Worm (Caenorhabditis elegans): ENCODE data around the gene mel-32.
A peak's percentile ranks its signal among the peaks of the same experiment; 100 is the strongest.

Gene mel-32

DNA sequence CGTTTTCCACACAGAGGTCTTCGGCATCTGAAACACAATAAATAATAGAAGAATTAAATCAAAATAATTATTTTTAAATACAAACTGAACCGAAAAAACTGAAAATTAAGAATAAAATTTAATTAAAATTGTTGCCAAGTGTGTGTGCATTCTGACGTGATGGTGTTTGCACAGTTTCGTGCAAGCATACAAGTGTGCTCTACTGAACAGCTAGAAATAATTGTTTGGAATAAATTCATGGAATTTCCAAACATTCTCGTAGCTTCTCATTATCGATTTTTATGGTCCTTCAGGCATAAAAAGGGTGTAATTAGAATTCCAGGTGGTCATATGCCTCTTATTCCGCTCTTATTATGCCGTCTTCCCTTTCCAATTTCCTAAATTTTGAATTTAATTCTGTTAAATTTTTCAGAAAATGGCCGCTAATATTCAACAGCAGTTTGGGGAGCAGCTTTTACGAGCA is 11.0 kb downstream of the mel-32 start, which contains the start of the genes mrps-17 and txdc-9 (continued):
- no peak for TF ChIP-seq lin-39 (tag; optimal IDR thresholded peaks at IDR 0.05)

DNA sequence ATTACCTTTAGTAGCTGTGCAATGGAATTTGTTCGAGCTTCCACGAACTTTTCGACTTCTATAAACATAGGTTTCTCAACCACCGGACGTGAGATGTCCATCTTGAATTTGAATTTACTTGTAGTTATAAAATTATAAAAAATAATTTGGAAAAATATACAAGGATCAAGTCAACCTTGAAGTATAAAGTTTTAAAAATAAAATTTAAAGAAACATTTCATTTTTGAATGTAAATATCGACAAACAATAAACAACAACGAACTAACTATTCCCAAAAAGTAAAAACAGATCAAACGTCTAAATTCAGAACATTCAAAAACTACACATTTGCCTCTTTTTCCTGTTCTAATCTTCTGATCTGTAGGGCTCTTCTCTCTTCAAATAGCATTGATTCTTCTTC is 12.0 kb downstream of the mel-32 start, which contains the start of gene popl-1:
TSS of gene popl-1 (minus strand) at position 101 of the 400 bp plus-strand sequence.
- TF ChIP-seq lin-15B (tag; optimal IDR thresholded peaks at IDR 0.05): no peak
- no peak for TF ChIP-seq hpl-2 (GFP tag; optimal IDR thresholded peaks at IDR 0.05)
- no peak for TF ChIP-seq unc-30 (tag; optimal IDR thresholded peaks at IDR 0.05)
- no peak for TF ChIP-seq elt-2 (tag; optimal IDR thresholded peaks at IDR 0.05)
- no peak for TF ChIP-seq zag-1 (tag; optimal IDR thresholded peaks at IDR 0.05)

DNA sequence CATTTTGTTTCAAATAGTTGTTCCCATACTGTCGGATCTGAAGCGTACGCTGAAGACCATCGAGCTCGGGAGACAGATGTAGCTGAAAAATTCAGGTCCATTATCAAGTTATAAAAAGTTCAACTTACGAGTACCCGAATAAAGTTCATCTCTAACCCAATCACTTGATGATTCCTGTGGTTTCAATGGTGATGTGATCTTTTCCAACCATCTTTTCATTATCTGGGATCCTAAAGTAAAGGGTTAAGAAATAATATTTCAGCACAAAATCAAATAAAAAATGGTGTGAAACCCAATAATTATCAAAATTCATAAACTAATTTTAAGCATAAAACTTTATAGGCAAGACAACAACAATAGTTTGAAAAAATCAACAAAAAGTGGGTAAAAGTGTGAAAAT is 15.6 kb downstream of the mel-32 start, which contains the start of gene C05D11.8:
TSS of gene C05D11.8 (minus strand) at position 101 of the 400 bp plus-strand sequence.
- no peak for TF ChIP-seq ceh-82 (tag; optimal IDR thresholded peaks at IDR 0.05)
- no peak for TF ChIP-seq swsn-7 (tag; optimal IDR thresholded peaks at IDR 0.05)
- TF ChIP-seq fos-1 (tag; optimal IDR thresholded peaks at IDR 0.05): no peak
- no peak for TF ChIP-seq egl-13 (tag; optimal IDR thresholded peaks at IDR 0.05)
- TF ChIP-seq unc-98 (GFP tag; IDR thresholded peaks at IDR 0.05): no peak

ce11 chrIII:6422721-6423120 is 20.1 kb downstream of the mel-32 start:
- TF ChIP-seq C34B4.2 (tag; optimal IDR thresholded peaks at IDR 0.05) (no peak), tlp-1 (tag; optimal IDR thresholded peaks at IDR 0.05) (no peak), zag-1 (tag; optimal IDR thresholded peaks at IDR 0.05) (no peak), nhr-20 (tag; optimal IDR thresholded peaks at IDR 0.05) (peak; percentile 45), nhr-71 (tag; optimal IDR thresholded peaks at IDR 0.05) (peak; percentile 30), sptf-1 (tag; optimal IDR thresholded peaks at IDR 0.05) (no peak), nhr-19 (GFP tag; conservative IDR thresholded peaks at IDR 0.05) (0 out of 2 replicates have a peak, but pooled peaks have one; percentile 4), hlh-4 (tag; optimal IDR thresholded peaks at IDR 0.05) (no peak), grh-1 (GFP tag; IDR thresholded peaks at IDR 0.05) (no peak), irx-1 (tag; optimal IDR thresholded peaks at IDR 0.05) (no peak), lin-14 (GFP tag; optimal IDR thresholded peaks at IDR 0.05) (peak; percentile 45), snu-23 (GFP tag; optimal IDR thresholded peaks at IDR 0.05) (peak; percentile 28), nhr-28 (tag; optimal IDR thresholded peaks at IDR 0.05) (no peak), ces-1 (GFP tag; optimal IDR thresholded peaks at IDR 0.05) (no peak), elt-2 (tag; optimal IDR thresholded peaks at IDR 0.05) (peak; percentile 46), efl-3 (GFP tag; optimal IDR thresholded peaks at IDR 0.05) (no peak), nhr-85 (tag) (peak; percentile 78), lin-35 (GFP tag; optimal IDR thresholded peaks at IDR 0.05) (peak in 1 of 2 experiments; percentile 50)

DNA sequence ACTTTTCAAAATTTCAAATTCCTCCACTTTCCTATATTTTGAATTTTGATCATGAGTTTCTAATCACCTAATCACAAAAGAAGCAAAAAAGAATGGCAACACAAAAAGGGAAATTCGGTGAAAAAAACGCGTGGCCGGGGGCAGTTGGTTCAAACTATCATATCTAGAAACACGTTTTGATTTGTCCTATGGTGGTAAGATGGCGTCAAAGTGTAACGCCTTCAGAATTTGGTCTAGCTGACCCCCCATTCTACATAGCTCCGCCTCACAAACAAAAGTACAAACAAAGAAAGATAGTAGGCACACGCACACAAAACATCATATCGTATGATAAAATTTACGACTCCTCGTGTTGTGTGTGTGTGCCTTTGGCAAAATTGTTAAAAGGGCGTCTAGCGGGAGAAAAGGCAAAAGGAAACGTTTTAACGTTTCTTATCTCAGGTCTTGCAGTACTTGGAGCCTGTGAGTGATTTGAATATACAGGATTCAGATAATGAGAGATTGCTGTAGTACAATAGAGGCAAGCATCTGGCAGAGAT is 20.8 kb downstream of the mel-32 start:
- TF ChIP-seq fos-1 (tag; optimal IDR thresholded peaks at IDR 0.05) (no peak), sptf-1 (tag; optimal IDR thresholded peaks at IDR 0.05) (no peak), egl-27 (tag; optimal IDR thresholded peaks at IDR 0.05) (no peak), hpl-2 (GFP tag; optimal IDR thresholded peaks at IDR 0.05) (no peak), unc-86 (tag; optimal IDR thresholded peaks at IDR 0.05) (no peak), ceh-88 (GFP tag; IDR thresholded peaks at IDR 0.05) (no peak), pax-3 (tag; optimal IDR thresholded peaks at IDR 0.05) (no peak), fkh-4 (tag; optimal IDR thresholded peaks at IDR 0.05; ENCODE audit: borderline replicate concordance) (no peak), lsy-2 (tag; optimal IDR thresholded peaks at IDR 0.05) (no peak), tlp-1 (tag; optimal IDR thresholded peaks at IDR 0.05) (no peak), mef-2 (tag; optimal IDR thresholded peaks at IDR 0.05) (no peak), egl-13 (tag; optimal IDR thresholded peaks at IDR 0.05) (no peak), hlh-17 (GFP tag; optimal IDR thresholded peaks at IDR 0.05; ENCODE audit: borderline replicate concordance) (no peak), ztf-4 (tag; optimal IDR thresholded peaks at IDR 0.05) (no peak), C34B4.2 (tag; optimal IDR thresholded peaks at IDR 0.05) (no peak), C04F5.9 (tag; optimal IDR thresholded peaks at IDR 0.05) (no peak), efl-3 (GFP tag; optimal IDR thresholded peaks at IDR 0.05) (no peak), nhr-19 (GFP tag; conservative IDR thresholded peaks at IDR 0.05) (peak; percentile 34), nhr-47 (tag; optimal IDR thresholded peaks at IDR 0.05) (no peak), unc-130 (tag; optimal IDR thresholded peaks at IDR 0.05) (no peak), alr-1 (tag; optimal IDR thresholded peaks at IDR 0.05; ENCODE audit: borderline replicate concordance) (no peak), unc-62 (GFP tag; optimal IDR thresholded peaks at IDR 0.05) (no peak), rnt-1 (tag; optimal IDR thresholded peaks at IDR 0.05) (no peak), snu-23 (GFP tag; optimal IDR thresholded peaks at IDR 0.05) (no peak), nhr-77 (tag; optimal IDR thresholded peaks at IDR 0.05) (no peak), snpc-4 (tag; optimal IDR thresholded peaks at IDR 0.05) (no peak)

Measured in whole organism, L1 larva.